Fruit fly (Drosophila melanogaster): ENCODE data around the gene scny.

DNA sequence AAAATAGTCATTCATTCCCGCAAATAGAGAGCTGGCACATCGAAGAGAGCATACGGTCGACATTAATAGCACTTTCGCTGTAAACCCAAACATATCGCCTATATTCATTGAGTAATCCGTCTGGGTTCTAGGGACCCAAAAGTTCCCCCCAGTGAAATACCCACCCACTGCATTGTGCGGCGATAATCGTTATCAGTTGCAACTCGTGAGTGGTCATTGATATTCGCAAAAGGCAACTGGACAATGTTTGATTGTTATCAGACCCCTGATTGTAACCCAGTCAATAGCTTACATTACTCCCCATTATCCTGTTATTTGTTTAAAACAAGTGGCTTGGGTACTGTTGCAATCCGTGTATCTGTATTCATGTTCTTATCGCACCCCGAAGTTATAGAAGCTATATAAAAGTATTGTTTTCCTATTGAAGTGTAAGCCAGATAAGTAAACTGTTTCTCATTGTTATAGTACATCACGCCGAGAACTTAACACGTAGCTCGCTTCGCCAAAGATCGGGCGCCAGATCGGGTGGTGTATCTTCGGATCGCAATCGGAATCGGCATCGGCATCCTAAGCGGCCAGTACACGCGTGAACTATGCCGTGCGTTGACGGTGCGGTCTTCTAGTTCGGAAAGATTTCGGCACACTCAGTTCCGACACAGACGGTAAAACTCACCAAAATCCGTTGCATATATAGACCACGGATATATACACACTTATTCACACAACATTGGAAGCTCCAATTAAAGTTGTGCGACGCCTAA is 15.0 kb upstream of the scny start:
- TF ChIP-seq ovo (GFP tag; optimal IDR thresholded peaks at IDR 0.05) (no peak), CG5204 (GFP tag; optimal IDR thresholded peaks at IDR 0.05) (no peak), CG14711 (tag; optimal IDR thresholded peaks at IDR 0.05) (no peak)
